Fruit fly (Drosophila melanogaster): ENCODE measurements around the gene CG33299.

- TF ChIP-seq EcR (GFP tag; optimal IDR thresholded peaks at IDR 0.05) (no peak), pan (optimal IDR thresholded peaks at IDR 0.05) (no peak), CG8478 (optimal IDR thresholded peaks at IDR 0.05) (no peak), psq (optimal IDR thresholded peaks at IDR 0.05) (no peak), Dll (optimal IDR thresholded peaks at IDR 0.05) (no peak), usp (GFP tag; optimal IDR thresholded peaks at IDR 0.05) (no peak)
Observed at dm6 chr2L:9679789-9680188, 23.4 kb downstream of the CG33299 start.
